Worm (Caenorhabditis elegans) whole organism, young adult: ENCODE data around the gene C18A11.1.

ENCODE experiments used
- C17E4.6 ChIP-seq: fragments of 200-800 bp; sonication (Bioruptor generic); IDR thresholded peaks from 2 replicates; pipeline ENCODE4 v1.3.6; 2022; ENCODE audit warnings: missing genetic modification reagents, missing genetic modification characterization, missing compliant biosample characterization
- F10E7.11 ChIP-seq: sonication (generic microtip); optimal IDR thresholded peaks from 2 replicates; lab custom pipeline; 2017; ENCODE audit warnings: mild to moderate bottlenecking, missing genetic modification characterization, moderate library complexity, missing compliant biosample characterization
- F22D6.2 ChIP-seq: sonication (generic microtip); optimal IDR thresholded peaks from 2 replicates; lab custom pipeline; 2016; ENCODE audit warnings: mild to moderate bottlenecking, missing genetic modification characterization, missing compliant biosample characterization
- F23B12.7 ChIP-seq: sonication (generic microtip); optimal IDR thresholded peaks from 2 replicates; lab custom pipeline; 2017; ENCODE audit warnings: missing genetic modification characterization, mild to moderate bottlenecking, missing compliant biosample characterization, antibody characterized with exemption, moderate library complexity; ENCODE audit not compliant: insufficient read depth
- F49E8.2 ChIP-seq: sonication (generic microtip); optimal IDR thresholded peaks from 3 replicates; lab custom pipeline; 2017; ENCODE audit warnings: missing genetic modification characterization, mild to moderate bottlenecking, missing compliant biosample characterization, antibody characterized with exemption, moderate library complexity; ENCODE audit not compliant: insufficient read depth
- F55B11.4 ChIP-seq: sonication (generic microtip); optimal IDR thresholded peaks from 2 replicates; lab custom pipeline; 2016; ENCODE audit warnings: missing compliant biosample characterization, missing genetic modification characterization, borderline replicate concordance; ENCODE audit not compliant: insufficient read depth
- F57A8.1 ChIP-seq: fragments of 200-800 bp; sonication (Bioruptor generic); optimal IDR thresholded peaks from 2 replicates; lab custom pipeline; 2018; ENCODE audit warnings: mild to moderate bottlenecking, missing genetic modification characterization, moderate library complexity, missing compliant biosample characterization
- K12H6.12 ChIP-seq: fragments of 200-800 bp; sonication (Bioruptor generic); optimal IDR thresholded peaks from 2 replicates; lab custom pipeline; 2018; ENCODE audit warnings: mild to moderate bottlenecking, missing genetic modification characterization, missing compliant biosample characterization
- Y95B8A.8 ChIP-seq: fragments of 200-800 bp; sonication (Bioruptor generic); IDR thresholded peaks from 2 replicates; pipeline ENCODE4 v1.3.6; 2022; ENCODE audit warnings: missing genetic modification reagents, missing genetic modification characterization, missing compliant biosample characterization
- ZK185.1 ChIP-seq: sonication (generic microtip); optimal IDR thresholded peaks from 2 replicates; lab custom pipeline; 2016; ENCODE audit warnings: mild to moderate bottlenecking, missing genetic modification characterization, missing compliant biosample characterization; ENCODE audit not compliant: poor library complexity, severe bottlenecking
- athp-1 ChIP-seq: sonication (generic microtip); optimal IDR thresholded peaks from 2 replicates; lab custom pipeline; 2017; ENCODE audit warnings: mild to moderate bottlenecking, missing genetic modification characterization, missing compliant biosample characterization
- attf-3 ChIP-seq: fragments of 200-800 bp; sonication (Bioruptor generic); conservative IDR thresholded peaks from 2 replicates; pipeline ENCODE4 v1.3.6; 2022; ENCODE audit warnings: missing genetic modification reagents, missing genetic modification characterization, missing compliant biosample characterization
- ceh-27 ChIP-seq: fragments of 200-800 bp; sonication (Bioruptor generic); optimal IDR thresholded peaks from 2 replicates; lab custom pipeline; 2018; ENCODE audit warnings: mild to moderate bottlenecking, missing genetic modification characterization, moderate library complexity, missing compliant biosample characterization
- dpff-1 ChIP-seq: sonication (generic microtip); optimal IDR thresholded peaks from 2 replicates; lab custom pipeline; 2017; ENCODE audit warnings: mild to moderate bottlenecking, missing genetic modification characterization, missing compliant biosample characterization
- efl-1 ChIP-seq: fragments of 150-350 bp; optimal IDR thresholded peaks from 2 replicates; lab custom pipeline; 2014; ENCODE audit warnings: missing biosample characterization, missing genetic modification reagents, missing genetic modification characterization
- ekl-4 ChIP-seq: fragments of 200-800 bp; sonication (Bioruptor generic); IDR thresholded peaks from 2 replicates; pipeline ENCODE4 v1.3.6; 2022; ENCODE audit warnings: missing genetic modification reagents, missing genetic modification characterization, missing compliant biosample characterization
- ets-4 ChIP-seq: fragments of 200-800 bp; sonication (Bioruptor generic); optimal IDR thresholded peaks from 2 replicates; lab custom pipeline; 2018; ENCODE audit warnings: mild to moderate bottlenecking, missing genetic modification characterization, missing compliant biosample characterization
- gei-17 ChIP-seq: fragments of 200-800 bp; sonication (Bioruptor generic); optimal IDR thresholded peaks from 2 replicates; lab custom pipeline; 2018; ENCODE audit warnings: mild to moderate bottlenecking, missing genetic modification characterization, missing compliant biosample characterization
- hmg-1.2 ChIP-seq: fragments of 200-800 bp; sonication (Bioruptor generic); IDR thresholded peaks from 2 replicates; pipeline ENCODE4 v1.3.6; 2022; ENCODE audit warnings: missing genetic modification reagents, missing genetic modification characterization, missing compliant biosample characterization
- let-526 ChIP-seq: fragments of 200-800 bp; sonication (Bioruptor generic); IDR thresholded peaks from 2 replicates; pipeline ENCODE4 v1.3.6; 2022; ENCODE audit warnings: missing genetic modification reagents, missing genetic modification characterization, missing compliant biosample characterization
- let-607 ChIP-seq, 2 experiments: fragments of 200-800 bp in 1 of 2; sonication (Bioruptor generic) in 1 of 2; sonication (generic microtip) in 1 of 2; optimal IDR thresholded peaks; 2 replicates each; lab custom pipeline; 2016 to 2018; ENCODE audit warnings: mild to moderate bottlenecking in 2 of 2, missing compliant biosample characterization in 2 of 2, missing genetic modification characterization in 2 of 2, moderate library complexity in 2 of 2, missing genotype in 1 of 2
- lin-40 ChIP-seq: sonication (generic microtip); optimal IDR thresholded peaks from 2 replicates; lab custom pipeline; 2016; ENCODE audit warnings: missing genetic modification characterization, mild to moderate bottlenecking, missing compliant biosample characterization, missing genotype, missing genetic modification reagents
- lir-1 ChIP-seq: fragments of 200-800 bp; sonication (Bioruptor generic); conservative IDR thresholded peaks from 2 replicates; pipeline ENCODE4 v1.3.6; 2022; ENCODE audit warnings: missing genetic modification reagents, missing genetic modification characterization, missing compliant biosample characterization
- lsy-27 ChIP-seq: sonication (generic microtip); optimal IDR thresholded peaks from 2 replicates; lab custom pipeline; 2017; ENCODE audit warnings: missing genetic modification characterization, mild to moderate bottlenecking, missing compliant biosample characterization, antibody characterized with exemption, missing genotype, borderline replicate concordance; ENCODE audit not compliant: insufficient read depth
- madf-6 ChIP-seq: fragments of 200-800 bp; sonication (Bioruptor generic); IDR thresholded peaks from 2 replicates; pipeline ENCODE4 v1.3.6; 2022; ENCODE audit warnings: missing genetic modification reagents, missing genetic modification characterization, missing compliant biosample characterization
- madf-8 ChIP-seq: fragments of 200-800 bp; sonication (Bioruptor generic); conservative IDR thresholded peaks from 2 replicates; pipeline ENCODE4 v1.3.6; 2022; ENCODE audit warnings: missing genetic modification reagents, missing genetic modification characterization, missing compliant biosample characterization
- nfya-2 ChIP-seq: fragments of 200-800 bp; sonication (Bioruptor generic); IDR thresholded peaks from 2 replicates; pipeline ENCODE4 v1.3.6; 2022; ENCODE audit warnings: missing genetic modification reagents, missing genetic modification characterization, missing compliant biosample characterization
- nhr-120 ChIP-seq: fragments of 200-800 bp; sonication (Bioruptor generic); IDR thresholded peaks from 2 replicates; pipeline ENCODE4 v1.3.6; 2022; ENCODE audit warnings: missing genetic modification characterization, missing compliant biosample characterization
- rcor-1 ChIP-seq: fragments of 200-800 bp; sonication (Bioruptor generic); IDR thresholded peaks from 2 replicates; pipeline ENCODE4 v1.3.6; 2022; ENCODE audit warnings: missing genetic modification reagents, missing genetic modification characterization, missing compliant biosample characterization
- rec-8 ChIP-seq, 2 experiments: sonication (generic microtip); optimal IDR thresholded peaks; 2 replicates each; lab custom pipeline; 2016; ENCODE audit warnings: mild to moderate bottlenecking in 2 of 2, missing genetic modification characterization in 2 of 2, missing genetic modification reagents in 2 of 2, missing genotype in 2 of 2, missing biosample characterization in 1 of 2, missing compliant biosample characterization in 1 of 2, moderate library complexity in 1 of 2
- unc-130 ChIP-seq: sonication (generic microtip); optimal IDR thresholded peaks from 2 replicates; lab custom pipeline; 2016; ENCODE audit warnings: missing genetic modification reagents, missing genetic modification characterization, missing compliant biosample characterization
- xnd-1 ChIP-seq: sonication (generic microtip); optimal IDR thresholded peaks from 2 replicates; lab custom pipeline; 2016; ENCODE audit warnings: missing genotype, missing genetic modification reagents, missing genetic modification characterization, missing compliant biosample characterization
- zim-3 ChIP-seq: sonication (generic microtip); optimal IDR thresholded peaks from 2 replicates; lab custom pipeline; 2017; ENCODE audit warnings: mild to moderate bottlenecking, missing genetic modification characterization, moderate library complexity, missing compliant biosample characterization
- ztf-26 ChIP-seq: sonication (generic microtip); optimal IDR thresholded peaks from 2 replicates; lab custom pipeline; 2017; ENCODE audit warnings: missing genetic modification characterization, missing compliant biosample characterization
- ztf-3 ChIP-seq: fragments of 200-800 bp; sonication (Bioruptor generic); optimal IDR thresholded peaks from 2 replicates; lab custom pipeline; 2018; ENCODE audit warnings: mild to moderate bottlenecking, missing genetic modification characterization, missing compliant biosample characterization

Gene C18A11.1

DNA sequence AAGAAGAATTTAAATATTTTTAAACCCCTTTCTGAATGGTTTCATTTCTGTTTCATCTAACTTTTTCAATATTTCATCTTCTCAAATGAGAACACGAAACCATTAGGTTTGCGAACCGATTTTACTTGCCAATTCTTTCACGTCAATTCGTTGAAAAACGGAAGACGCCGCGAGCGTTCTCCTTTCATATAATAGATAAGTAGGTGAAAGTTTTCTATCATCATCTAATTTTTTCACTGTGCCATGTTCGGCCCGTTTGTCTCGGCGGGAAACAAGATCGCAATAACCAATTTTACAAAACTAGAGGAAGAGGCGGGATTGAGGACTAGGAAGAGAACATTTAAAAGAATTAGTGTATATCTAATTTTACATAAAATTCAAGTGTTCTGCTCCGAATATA lies 24.0 kb upstream of the C18A11.1 start, which contains the start of gene C18A11.4:
Gene C18A11.4, plus strand, starts transcription at position 367 of the 400 bp plus-strand sequence.
- TF ChIP-seq attf-3 (no peak), ceh-27 (GFP tag; lab: Kevin White, UChicago) (no peak), madf-6 (GFP tag; lab: Robert Waterston, UW) (no peak), madf-8 (no peak), Y95B8A.8 (no peak), F49E8.2 (tag; lab: Kevin White, UChicago) (no peak), xnd-1 (no peak), C17E4.6 (GFP tag; lab: Robert Waterston, UW) (no peak), rcor-1 (GFP tag; lab: Robert Waterston, UW) (no peak), ekl-4 (GFP tag; lab: Robert Waterston, UW) (no peak), lsy-27 (tag; lab: Kevin White, UChicago) (no peak), rec-8 (tag; optimal IDR thresholded peaks at IDR 0.05; lab: Kevin White, UChicago) (no peak), hmg-1.2 (GFP tag; lab: Robert Waterston, UW) (no peak), nhr-120 (no peak), athp-1 (no peak), zim-3 (tag; lab: Kevin White, UChicago) (no peak), unc-130 (GFP tag; lab: Kevin White, UChicago) (no peak), ztf-26 (tag; lab: Kevin White, UChicago) (no peak)

DNA sequence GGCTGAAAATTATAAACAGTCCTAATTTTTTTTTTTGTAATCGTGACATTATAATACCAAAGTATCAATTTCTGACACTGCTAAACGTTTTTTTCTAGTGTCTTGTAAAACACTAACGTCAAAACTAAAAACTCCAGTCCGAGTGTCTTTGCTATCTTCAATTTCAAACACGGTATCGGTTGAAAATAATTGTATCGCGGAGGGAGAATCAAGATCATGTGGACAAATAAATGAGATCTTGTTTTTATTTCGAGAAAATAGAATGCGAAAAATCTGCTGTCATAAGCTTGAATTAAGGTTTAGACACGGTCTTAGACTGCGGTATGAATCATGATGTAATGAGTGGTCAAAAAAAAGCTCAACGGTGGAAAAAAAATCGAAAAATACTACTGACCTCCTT lies 20.5 kb upstream of the C18A11.1 start:
- peak; percentile 63 for TF ChIP-seq gei-17 (GFP tag; lab: Kevin White, UChicago)
- no peak for TF ChIP-seq ZK185.1 (tag; lab: Kevin White, UChicago)
- TF ChIP-seq lin-40 (tag; lab: Kevin White, UChicago), result peak; percentile 71
- TF ChIP-seq xnd-1, result no peak
- TF ChIP-seq ets-4 (GFP tag; lab: Kevin White, UChicago), result no peak
- TF ChIP-seq, all 124 proteins: peak for 2

DNA sequence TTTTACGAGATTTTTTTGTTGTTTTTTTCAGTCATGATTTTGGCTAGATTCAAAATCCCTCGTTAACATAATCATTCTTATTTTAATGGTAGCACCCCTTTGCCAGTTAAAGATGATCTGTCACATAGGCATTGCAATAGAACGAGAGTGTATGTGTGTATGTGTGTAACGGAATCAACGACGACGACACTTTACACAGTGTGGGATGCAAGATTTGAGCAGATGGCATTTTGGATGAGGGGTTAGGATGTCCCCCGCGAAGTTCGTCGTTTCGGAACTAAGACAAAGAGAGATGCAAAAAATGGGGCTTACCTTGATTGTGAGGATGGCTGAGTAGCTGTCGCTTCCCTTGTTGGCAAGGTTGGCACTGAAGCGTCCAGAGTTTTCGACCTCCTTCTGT lies 17.1 kb upstream of the C18A11.1 start:
- TF ChIP-seq F22D6.2 (tag; lab: Kevin White, UChicago) (no peak), let-607 (tag; optimal IDR thresholded peaks at IDR 0.05; lab: Kevin White, UChicago) (no peak), efl-1 (GFP tag; lab: Kevin White, UChicago) (no peak), F55B11.4 (tag; lab: Kevin White, UChicago) (no peak), let-526 (GFP tag; lab: Robert Waterston, UW) (no peak), K12H6.12 (tag; lab: Kevin White, UChicago) (no peak), dpff-1 (tag; lab: Kevin White, UChicago) (no peak), F23B12.7 (tag; lab: Kevin White, UChicago) (no peak), C17E4.6 (GFP tag; lab: Robert Waterston, UW) (no peak), ztf-3 (no peak), F10E7.11 (tag; lab: Kevin White, UChicago) (no peak), lir-1 (no peak), nfya-2 (GFP tag; lab: Robert Waterston, UW) (no peak), F57A8.1 (no peak)
